Fruit fly (Drosophila melanogaster) whole organism, adult: ENCODE results near the gene Oct-TyrR.
A peak's percentile ranks its signal among the peaks of the same experiment; 100 is the strongest.

Experiments used
- CG11617 ChIP-seq: fragments of 200-800 bp; sonication (Bioruptor generic); optimal IDR thresholded peaks from 2 replicates; lab custom pipeline; 2017; ENCODE audit warnings: mild to moderate bottlenecking, missing biosample characterization, missing genetic modification reagents, missing genetic modification characterization
- CG12768 ChIP-seq: fragments of 200-800 bp; sonication (Bioruptor generic); optimal IDR thresholded peaks from 2 replicates; lab custom pipeline; 2017; ENCODE audit warnings: missing biosample characterization, missing genetic modification characterization, mild to moderate bottlenecking, moderate library complexity, missing genetic modification reagents
- CG14711 ChIP-seq: fragments of 200-800 bp; sonication (Bioruptor generic); optimal IDR thresholded peaks from 2 replicates; lab custom pipeline; 2018; ENCODE audit warnings: missing biosample characterization, mild to moderate bottlenecking, missing genetic modification characterization, moderate library complexity
- CG1620 ChIP-seq: fragments of 200-800 bp; sonication (Bioruptor generic); optimal IDR thresholded peaks from 2 replicates; lab custom pipeline; 2016; ENCODE audit warnings: missing biosample characterization, missing genetic modification characterization
- CG33017 ChIP-seq: fragments of 200-800 bp; sonication (Bioruptor generic); optimal IDR thresholded peaks from 2 replicates; lab custom pipeline; 2018; ENCODE audit warnings: missing biosample characterization, mild to moderate bottlenecking, missing genetic modification characterization, moderate library complexity
- CG5204 ChIP-seq: fragments of 200-800 bp; sonication (Bioruptor generic); optimal IDR thresholded peaks from 2 replicates; lab custom pipeline; 2016; ENCODE audit warnings: missing biosample characterization, missing genetic modification characterization
- CG7045 ChIP-seq: fragments of 200-800 bp; sonication (Bioruptor generic); optimal IDR thresholded peaks from 2 replicates; lab custom pipeline; 2017; ENCODE audit warnings: missing biosample characterization, mild to moderate bottlenecking, missing genetic modification characterization
- CG7101 ChIP-seq: fragments of 200-800 bp; sonication (Bioruptor generic); optimal IDR thresholded peaks from 2 replicates; lab custom pipeline; 2018; ENCODE audit warnings: missing biosample characterization, mild to moderate bottlenecking, missing genetic modification characterization, moderate library complexity
- Clk ChIP-seq: fragments of 200-800 bp; sonication (Bioruptor generic); optimal IDR thresholded peaks from 2 replicates; lab custom pipeline; 2017; ENCODE audit warnings: missing biosample characterization, missing genetic modification characterization
- Crg-1 ChIP-seq: fragments of 200-800 bp; sonication (Bioruptor generic); optimal IDR thresholded peaks from 2 replicates; lab custom pipeline; 2016; ENCODE audit warnings: missing biosample characterization, missing genetic modification characterization
- Hr96 ChIP-seq: fragments of 200-800 bp; sonication (Bioruptor generic); optimal IDR thresholded peaks from 2 replicates; lab custom pipeline; 2016; ENCODE audit warnings: missing biosample characterization, missing genetic modification characterization
- Mnt ChIP-seq: fragments of 200-800 bp; sonication (Bioruptor generic); optimal IDR thresholded peaks from 2 replicates; lab custom pipeline; 2016; ENCODE audit warnings: missing biosample characterization, mild to moderate bottlenecking, missing genetic modification characterization
- bab1 ChIP-seq: fragments of 200-800 bp; sonication (Bioruptor generic); optimal IDR thresholded peaks from 3 replicates; lab custom pipeline; 2019; ENCODE audit warnings: missing biosample characterization, mild to moderate bottlenecking, missing genetic modification characterization, moderate library complexity
- cic ChIP-seq: fragments of 200-800 bp; sonication (Bioruptor generic); optimal IDR thresholded peaks from 2 replicates; lab custom pipeline; 2017; ENCODE audit warnings: missing biosample characterization, mild to moderate bottlenecking, missing genetic modification characterization, moderate library complexity
- cnc ChIP-seq, 2 experiments: fragments of >200 bp; optimal IDR thresholded peaks; 2 replicates each; lab custom pipeline; 2017
- kay ChIP-seq: fragments of 200-800 bp; sonication (Bioruptor generic); peaks from one replicate; lab custom pipeline; 2016; ENCODE audit warnings: missing biosample characterization, missing genetic modification characterization, borderline replicate concordance
- ovo ChIP-seq: fragments of 200-800 bp; sonication (Bioruptor generic); optimal IDR thresholded peaks from 2 replicates; lab custom pipeline; 2016; ENCODE audit warnings: missing biosample characterization, missing genetic modification characterization
- pad ChIP-seq: fragments of 200-800 bp; sonication (Bioruptor generic); optimal IDR thresholded peaks from 3 replicates; lab custom pipeline; 2017; ENCODE audit warnings: missing biosample characterization, missing genetic modification characterization, mild to moderate bottlenecking, moderate library complexity, missing genetic modification reagents
- tj ChIP-seq: fragments of 200-800 bp; sonication (Bioruptor generic); optimal IDR thresholded peaks from 3 replicates; lab custom pipeline; 2017; ENCODE audit warnings: missing biosample characterization, mild to moderate bottlenecking, missing genetic modification characterization, moderate library complexity
- toe ChIP-seq: fragments of 200-800 bp; sonication (Bioruptor generic); optimal IDR thresholded peaks from 2 replicates; lab custom pipeline; 2016; ENCODE audit warnings: missing biosample characterization, missing genetic modification characterization

The Oct-TyrR gene

dm6 chr3L:22063833-22064232 lies 29.0 kb downstream of the Oct-TyrR start:
- TF ChIP-seq Hr96 (GFP tag; lab: Kevin White, UChicago) = no peak
- no peak for TF ChIP-seq ovo (GFP tag; lab: Kevin White, UChicago)
- no peak for TF ChIP-seq kay
- no peak for TF ChIP-seq bab1
- TF ChIP-seq Mnt (GFP tag; lab: Kevin White, UChicago) = no peak
- TF ChIP-seq pad = no peak
- TF ChIP-seq tj (GFP tag; lab: Kevin White, UChicago) = no peak
- no peak for TF ChIP-seq CG14711 (tag; lab: Kevin White, UChicago)
- TF ChIP-seq cic = no peak
- no peak for TF ChIP-seq CG5204 (GFP tag; lab: Kevin White, UChicago)
- no peak for TF ChIP-seq Clk (GFP tag; lab: Kevin White, UChicago)
- TF ChIP-seq CG12768 = no peak
- TF ChIP-seq CG7101 = no peak

- peak; percentile 4 for TF ChIP-seq bab1
- TF ChIP-seq CG14711 (tag; lab: Kevin White, UChicago) = no peak
- no peak for TF ChIP-seq CG7101
- TF ChIP-seq Crg-1 = peak; percentile 34
- TF ChIP-seq toe (GFP tag; lab: Kevin White, UChicago) = no peak
- peak; percentile 15 for TF ChIP-seq CG1620 (GFP tag; lab: Kevin White, UChicago)
- TF ChIP-seq tj (GFP tag; lab: Kevin White, UChicago) = no peak
- TF ChIP-seq pad = no peak
Measured at dm6 chr3L:22065694-22066093, 30.9 kb downstream of the Oct-TyrR start, which contains the start of gene CG14561. Gene CG14561 (plus strand): TSS chr3L:22065907.

- TF ChIP-seq pad (no peak), kay (peak; percentile 91), CG11617 (no peak), Mnt (GFP tag; lab: Kevin White, UChicago) (peak; percentile 1), CG7045 (GFP tag; lab: Kevin White, UChicago) (no peak), ovo (GFP tag; lab: Kevin White, UChicago) (no peak), CG14711 (tag; lab: Kevin White, UChicago) (no peak), CG1620 (GFP tag; lab: Kevin White, UChicago) (no peak), tj (GFP tag; lab: Kevin White, UChicago) (no peak), bab1 (no peak), CG33017 (tag; lab: Kevin White, UChicago) (no peak), Hr96 (GFP tag; lab: Kevin White, UChicago) (no peak), cnc (optimal IDR thresholded peaks at IDR 0.05; lab: Kevin White, UChicago) (peak in 1 of 2 experiments; percentile 94)
Measured at dm6 chr3L:22070506-22070905, 35.7 kb downstream of the Oct-TyrR start.

- peak; percentile 15 for TF ChIP-seq Mnt (GFP tag; lab: Kevin White, UChicago)
- no peak for TF ChIP-seq CG14711 (tag; lab: Kevin White, UChicago)
- peak; percentile 95 for TF ChIP-seq kay
- peak; percentile 31 for TF ChIP-seq CG11617
- TF ChIP-seq tj (GFP tag; lab: Kevin White, UChicago) = peak; percentile 87
- peak; percentile 5 for TF ChIP-seq CG12768
- TF ChIP-seq CG7101 = no peak
- peak; percentile 30 for TF ChIP-seq Hr96 (GFP tag; lab: Kevin White, UChicago)
- no peak for TF ChIP-seq CG7045 (GFP tag; lab: Kevin White, UChicago)
- TF ChIP-seq bab1 = peak; percentile 49
- TF ChIP-seq cic = peak; percentile 11
- TF ChIP-seq toe (GFP tag; lab: Kevin White, UChicago) = peak; percentile 62
Measured at dm6 chr3L:22071687-22072394, 37.0 kb downstream of the Oct-TyrR start, which contains the start of gene CG7139. Gene CG7139 (minus strand): TSS chr3L:22071848.

dm6 chr3L:22072824-22073223 lies 38.0 kb downstream of the Oct-TyrR start:
- TF ChIP-seq CG5204 (GFP tag; lab: Kevin White, UChicago) = no peak
- TF ChIP-seq CG33017 (tag; lab: Kevin White, UChicago) = no peak
- TF ChIP-seq ovo (GFP tag; lab: Kevin White, UChicago) = no peak
- no peak for TF ChIP-seq pad
- no peak for TF ChIP-seq kay
- TF ChIP-seq CG7101 = no peak
- TF ChIP-seq Hr96 (GFP tag; lab: Kevin White, UChicago) = no peak
- TF ChIP-seq bab1 = no peak
- no peak for TF ChIP-seq Crg-1
- TF ChIP-seq CG1620 (GFP tag; lab: Kevin White, UChicago) = no peak
- TF ChIP-seq cnc (optimal IDR thresholded peaks at IDR 0.05; lab: Kevin White, UChicago) = no peak
- TF ChIP-seq CG7045 (GFP tag; lab: Kevin White, UChicago) = no peak
- TF ChIP-seq cic = no peak
- TF ChIP-seq CG14711 (tag; lab: Kevin White, UChicago) = no peak

- TF ChIP-seq tj (GFP tag; lab: Kevin White, UChicago) (peak; percentile 35), Mnt (GFP tag; lab: Kevin White, UChicago) (peak; percentile 16), CG33017 (tag; lab: Kevin White, UChicago) (peak; percentile 13), kay (peak; percentile 95), CG7045 (GFP tag; lab: Kevin White, UChicago) (no peak), CG7101 (no peak), CG1620 (GFP tag; lab: Kevin White, UChicago) (no peak), CG5204 (GFP tag; lab: Kevin White, UChicago) (no peak), CG14711 (tag; lab: Kevin White, UChicago) (peak; percentile 28), pad (no peak), Hr96 (GFP tag; lab: Kevin White, UChicago) (no peak), Clk (GFP tag; lab: Kevin White, UChicago) (no peak), bab1 (peak; percentile 64)
Measured at dm6 chr3L:22074347-22074971, 39.7 kb downstream of the Oct-TyrR start, which contains the start of gene CG7133. Gene CG7133 (minus strand): TSS chr3L:22074523.
